Fruit fly (Drosophila melanogaster) whole organism, wandering third instar larva: ENCODE data around the gene mei-41.
A peak's percentile ranks its signal among the peaks of the same experiment; 100 is the strongest.

Experiments
- Abd-B ChIP-seq: fragments of >200 bp; optimal IDR thresholded peaks from 2 replicates; lab custom pipeline; 2017; ENCODE audit warnings: missing biosample characterization, missing genetic modification characterization
- CG32264 ChIP-seq: fragments of 200-800 bp; sonication (Bioruptor generic); optimal IDR thresholded peaks from 2 replicates; lab custom pipeline; 2016; ENCODE audit warnings: missing biosample characterization, missing genetic modification characterization
- CG9705 ChIP-seq: fragments of 200-800 bp; sonication (Bioruptor generic); optimal IDR thresholded peaks from 2 replicates; lab custom pipeline; 2018; ENCODE audit warnings: missing biosample characterization, mild to moderate bottlenecking, missing genetic modification characterization
- CrebA ChIP-seq: fragments of 200-800 bp; sonication (Bioruptor generic); optimal IDR thresholded peaks from 2 replicates; lab custom pipeline; 2016; ENCODE audit warnings: missing biosample characterization, mild to moderate bottlenecking, missing genetic modification characterization, borderline replicate concordance
- Dfd ChIP-seq: fragments of >200 bp; optimal IDR thresholded peaks from 2 replicates; lab custom pipeline; 2017; ENCODE audit warnings: missing biosample characterization, missing genetic modification characterization
- Dif ChIP-seq: fragments of 200-275, 200-300 bp; sonication (Bioruptor generic); optimal IDR thresholded peaks from 2 replicates; lab custom pipeline; 2018; ENCODE audit warnings: missing biosample characterization, missing genetic modification characterization; ENCODE audit not compliant: partially characterized antibody
- GATAd ChIP-seq: sonication (Bioruptor generic); optimal IDR thresholded peaks from 2 replicates; lab custom pipeline; 2016; ENCODE audit warnings: missing biosample characterization, missing genetic modification characterization
- HLH106 ChIP-seq: fragments of 200-800 bp; optimal IDR thresholded peaks from 3 replicates; lab custom pipeline; 2019; ENCODE audit warnings: missing biosample characterization, mild to moderate bottlenecking, missing genetic modification characterization, moderate library complexity
- Hnf4 ChIP-seq: fragments of 200-800 bp; sonication (Bioruptor generic); optimal IDR thresholded peaks from 2 replicates; lab custom pipeline; 2016; ENCODE audit warnings: missing biosample characterization, mild to moderate bottlenecking, missing genetic modification characterization
- Hr78 ChIP-seq: fragments of >200 bp; optimal IDR thresholded peaks from 2 replicates; lab custom pipeline; 2017; ENCODE audit warnings: missing biosample characterization, missing genetic modification characterization
- Hr83 ChIP-seq: fragments of 200-300 bp; sonication (Bioruptor generic); optimal IDR thresholded peaks from 2 replicates; lab custom pipeline; 2016; ENCODE audit warnings: missing biosample characterization, mild to moderate bottlenecking, missing genetic modification characterization, moderate library complexity; ENCODE audit not compliant: poor library complexity, severe bottlenecking
- Jra ChIP-seq: sonication (Bioruptor generic); optimal IDR thresholded peaks from 2 replicates; lab custom pipeline; 2016; ENCODE audit warnings: missing biosample characterization, missing genetic modification characterization
- Mio ChIP-seq: sonication (Bioruptor generic); optimal IDR thresholded peaks from 2 replicates; lab custom pipeline; 2016; ENCODE audit warnings: missing biosample characterization, missing genetic modification characterization
- Myc ChIP-seq: fragments of >200 bp; optimal IDR thresholded peaks from 2 replicates; lab custom pipeline; 2017
- N ChIP-seq: fragments of >200 bp; optimal IDR thresholded peaks from 2 replicates; lab custom pipeline; 2018; ENCODE audit warnings: missing biosample characterization, missing external identifiers, missing genetic modification characterization
- OdsH ChIP-seq: fragments of 200-800 bp; sonication (Bioruptor generic); optimal IDR thresholded peaks from 2 replicates; lab custom pipeline; 2016; ENCODE audit warnings: missing biosample characterization, mild to moderate bottlenecking, missing genetic modification characterization
- Rel ChIP-seq, 2 experiments: fragments of 200-800 bp; sonication (Bioruptor generic) in 1 of 2; optimal IDR thresholded peaks; 2 replicates in 1 of 2; 3 replicates in 1 of 2; lab custom pipeline; 2016 to 2019; ENCODE audit warnings: mild to moderate bottlenecking in 2 of 2, missing biosample characterization in 2 of 2, missing genetic modification characterization in 2 of 2, moderate library complexity in 1 of 2
- Sp1 ChIP-seq: fragments of 200-800 bp; sonication (Bioruptor generic); optimal IDR thresholded peaks from 3 replicates; lab custom pipeline; 2019; ENCODE audit warnings: missing biosample characterization, mild to moderate bottlenecking, missing genetic modification characterization, moderate library complexity
- Vsx2 ChIP-seq: fragments of 200-300, 225-300 bp; sonication (Bioruptor generic); optimal IDR thresholded peaks from 2 replicates; lab custom pipeline; 2018; ENCODE audit warnings: missing biosample characterization, missing genetic modification characterization; ENCODE audit not compliant: partially characterized antibody
- br ChIP-seq: fragments of 200-800 bp; sonication (Bioruptor generic); optimal IDR thresholded peaks from 2 replicates; lab custom pipeline; 2016; ENCODE audit warnings: missing biosample characterization, missing genetic modification characterization
- brk ChIP-seq: fragments of 200-800 bp; sonication (Bioruptor generic); optimal IDR thresholded peaks from 2 replicates; lab custom pipeline; 2016; ENCODE audit warnings: missing biosample characterization, mild to moderate bottlenecking, missing genetic modification characterization
- dl ChIP-seq, 2 experiments: fragments of 175-275, 200-275 bp in 1 of 2; fragments of 200-275 bp in 1 of 2; sonication (Bioruptor generic); optimal IDR thresholded peaks; lab custom pipeline; 2018; ENCODE audit warnings: mild to moderate bottlenecking in 2 of 2, missing biosample characterization in 2 of 2, missing genetic modification characterization in 2 of 2, moderate library complexity in 2 of 2; ENCODE audit not compliant: partially characterized antibody in 2 of 2, insufficient read depth in 1 of 2
- dsf ChIP-seq: sonication (Bioruptor generic); optimal IDR thresholded peaks from 2 replicates; lab custom pipeline; 2016; ENCODE audit warnings: missing biosample characterization, missing genetic modification characterization, borderline replicate concordance
- foxo ChIP-seq, 2 experiments: fragments of 200-800 bp; sonication (Bioruptor generic); optimal IDR thresholded peaks; 2 replicates in 1 of 2; 3 replicates in 1 of 2; lab custom pipeline; 2016 to 2017; ENCODE audit warnings: missing biosample characterization in 2 of 2, missing genetic modification characterization in 2 of 2
- fru ChIP-seq: fragments of 200-800 bp; sonication (Bioruptor generic); optimal IDR thresholded peaks from 3 replicates; lab custom pipeline; 2016; ENCODE audit warnings: missing biosample characterization, mild to moderate bottlenecking, missing genetic modification characterization
- h ChIP-seq: fragments of 200-800 bp; sonication (Bioruptor generic); optimal IDR thresholded peaks from 3 replicates; lab custom pipeline; 2016; ENCODE audit warnings: missing biosample characterization, mild to moderate bottlenecking, missing genetic modification characterization
- lola ChIP-seq: fragments of >200 bp; optimal IDR thresholded peaks from 2 replicates; lab custom pipeline; 2017; ENCODE audit warnings: missing biosample characterization, missing genetic modification characterization
- psq ChIP-seq: fragments of 200-800 bp; sonication (Bioruptor generic); optimal IDR thresholded peaks from 3 replicates; lab custom pipeline; 2017; ENCODE audit warnings: missing biosample characterization, mild to moderate bottlenecking, missing genetic modification characterization, moderate library complexity
- rgr ChIP-seq: fragments of 200-800 bp; sonication (Bioruptor generic); optimal IDR thresholded peaks from 3 replicates; lab custom pipeline; 2016; ENCODE audit warnings: missing biosample characterization, mild to moderate bottlenecking, missing genetic modification characterization
- sage ChIP-seq: fragments of 200-800 bp; sonication (Bioruptor generic); optimal IDR thresholded peaks from 2 replicates; lab custom pipeline; 2016; ENCODE audit warnings: missing biosample characterization, mild to moderate bottlenecking, missing genetic modification characterization
- sv ChIP-seq: fragments of 200-800 bp; sonication (Bioruptor generic); optimal IDR thresholded peaks from 3 replicates; lab custom pipeline; 2016; ENCODE audit warnings: missing biosample characterization, missing genetic modification characterization
- tai ChIP-seq: sonication (Bioruptor generic); optimal IDR thresholded peaks from 2 replicates; lab custom pipeline; 2016; ENCODE audit warnings: missing biosample characterization, missing genetic modification characterization
- usp ChIP-seq: fragments of >200 bp; optimal IDR thresholded peaks from 2 replicates; lab custom pipeline; 2017; ENCODE audit warnings: missing biosample characterization, missing genetic modification characterization

Gene mei-41

DNA sequence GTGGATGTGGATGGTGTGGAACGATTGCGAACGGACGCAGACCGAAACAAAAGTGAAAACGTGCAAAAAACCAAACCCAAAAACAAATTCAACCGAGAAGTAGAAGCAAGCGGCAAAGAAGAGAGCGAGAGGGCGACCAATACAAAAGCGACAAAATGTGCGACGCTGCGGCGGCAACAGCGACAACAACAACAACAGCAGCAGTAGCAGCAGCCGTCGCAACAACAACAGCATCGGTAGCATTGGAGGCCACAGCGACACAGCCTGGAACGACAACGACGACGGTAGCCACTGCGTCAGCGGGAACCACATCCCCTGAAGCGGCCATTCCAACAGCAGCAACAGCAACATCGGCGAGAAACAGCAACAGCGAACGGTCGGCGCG is 31.6 kb downstream of the mei-41 start:
- TF ChIP-seq Myc (lab: Kevin White, UChicago) (no peak), CG9705 (GFP tag; lab: Kevin White, UChicago) (no peak), lola (GFP tag; lab: Kevin White, UChicago) (no peak), psq (GFP tag; lab: Kevin White, UChicago) (peak; percentile 65), dl (GFP tag; optimal IDR thresholded peaks at IDR 0.05; lab: Kevin White, UChicago; ENCODE audit: insufficient read depth in 1 of 2, partially characterized antibody in 2 of 2) (no peak), Vsx2 (GFP tag; lab: Kevin White, UChicago) (no peak), dsf (GFP tag; lab: Kevin White, UChicago) (no peak)

DNA sequence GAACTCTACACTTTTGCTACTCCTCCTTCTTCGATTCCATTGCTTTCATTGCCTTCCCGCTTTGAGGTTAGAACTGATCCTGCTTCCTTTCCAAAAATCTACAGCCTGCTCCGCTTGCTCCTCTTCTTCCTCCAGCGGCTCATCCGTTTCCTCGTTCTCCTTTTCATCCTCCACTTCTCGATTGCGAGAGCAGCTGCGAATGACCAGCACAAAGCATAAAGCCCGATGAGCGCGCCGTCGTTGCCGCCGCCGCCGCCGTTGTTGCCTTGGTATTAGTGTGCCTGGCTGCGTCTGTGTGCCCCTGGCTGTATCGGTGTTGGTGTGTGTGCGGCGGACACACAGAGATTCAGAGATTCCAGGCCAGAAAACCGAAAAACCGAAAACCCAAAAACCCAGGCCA is 32.8 kb downstream of the mei-41 start:
- no peak for TF ChIP-seq sv (GFP tag; lab: Kevin White, UChicago)
- no peak for TF ChIP-seq Abd-B
- no peak for TF ChIP-seq OdsH (GFP tag; lab: Kevin White, UChicago)
- TF ChIP-seq fru, result no peak
- TF ChIP-seq h (GFP tag; lab: Kevin White, UChicago), result peak; percentile 3
- peak; percentile 98 for TF ChIP-seq psq (GFP tag; lab: Kevin White, UChicago)
- no peak for TF ChIP-seq lola (GFP tag; lab: Kevin White, UChicago)
- peak; percentile 1 for TF ChIP-seq N (GFP tag; lab: Kevin White, UChicago)
- TF ChIP-seq Dfd (GFP tag; lab: Kevin White, UChicago), result no peak

DNA sequence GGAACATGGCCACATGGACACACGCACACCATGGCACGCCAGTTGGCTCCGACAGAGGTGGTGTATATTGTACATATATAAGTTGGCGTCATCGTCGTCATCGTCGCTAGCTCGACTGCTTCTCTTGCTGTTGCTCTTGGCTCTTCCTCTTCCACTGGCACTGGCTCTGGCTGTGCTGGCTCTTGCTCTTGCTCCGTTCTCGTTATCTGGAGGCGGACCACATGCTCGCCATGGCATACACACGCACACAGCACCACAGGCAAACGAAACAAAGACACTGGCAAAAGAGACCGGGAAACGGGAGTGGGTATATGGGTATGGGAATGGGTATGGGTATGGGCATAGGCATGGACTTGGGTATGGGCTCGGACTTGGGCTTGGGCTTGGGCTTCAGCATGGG is 33.6 kb downstream of the mei-41 start:
- TF ChIP-seq CG9705 (GFP tag; lab: Kevin White, UChicago), result no peak
- no peak for TF ChIP-seq Dfd (GFP tag; lab: Kevin White, UChicago)
- no peak for TF ChIP-seq brk (GFP tag; lab: Kevin White, UChicago)
- TF ChIP-seq Hr78 (GFP tag; lab: Kevin White, UChicago), result no peak
- TF ChIP-seq Mio (GFP tag; lab: Kevin White, UChicago), result no peak
- no peak for TF ChIP-seq usp (GFP tag; lab: Kevin White, UChicago)
- TF ChIP-seq br (GFP tag; lab: Kevin White, UChicago), result no peak
- peak; percentile 80 for TF ChIP-seq Dif (GFP tag; lab: Kevin White, UChicago)
- TF ChIP-seq CG32264 (GFP tag; lab: Kevin White, UChicago), result no peak
- TF ChIP-seq rgr, result no peak
- TF ChIP-seq Hr83 (GFP tag; lab: Kevin White, UChicago), result peak; percentile 70
- TF ChIP-seq h (GFP tag; lab: Kevin White, UChicago), result peak; percentile 21
- no peak for TF ChIP-seq psq (GFP tag; lab: Kevin White, UChicago)
- TF ChIP-seq fru, result no peak
- peak; percentile 48 for TF ChIP-seq Jra (GFP tag; lab: Kevin White, UChicago)
- TF ChIP-seq Hnf4 (GFP tag; lab: Kevin White, UChicago), result no peak
- no peak for TF ChIP-seq lola (GFP tag; lab: Kevin White, UChicago)
- peak; percentile 44 for TF ChIP-seq Rel (GFP tag; optimal IDR thresholded peaks at IDR 0.05; lab: Kevin White, UChicago)
- TF ChIP-seq Rel (tag; optimal IDR thresholded peaks at IDR 0.05; lab: Kevin White, UChicago), result no peak
- TF ChIP-seq sv (GFP tag; lab: Kevin White, UChicago), result no peak
- no peak for TF ChIP-seq GATAd (GFP tag; lab: Kevin White, UChicago)
- no peak for TF ChIP-seq sage
- peak in 1 of 2 experiments; percentile 7 for TF ChIP-seq foxo (GFP tag; optimal IDR thresholded peaks at IDR 0.05; lab: Kevin White, UChicago)
- no peak for TF ChIP-seq dsf (GFP tag; lab: Kevin White, UChicago)
- peak; percentile 54 to 83 for TF ChIP-seq dl (GFP tag; optimal IDR thresholded peaks at IDR 0.05; lab: Kevin White, UChicago; ENCODE audit: insufficient read depth in 1 of 2, partially characterized antibody in 2 of 2)
- TF ChIP-seq N (GFP tag; lab: Kevin White, UChicago), result no peak
- TF ChIP-seq, all 38 proteins: peak for 7

DNA sequence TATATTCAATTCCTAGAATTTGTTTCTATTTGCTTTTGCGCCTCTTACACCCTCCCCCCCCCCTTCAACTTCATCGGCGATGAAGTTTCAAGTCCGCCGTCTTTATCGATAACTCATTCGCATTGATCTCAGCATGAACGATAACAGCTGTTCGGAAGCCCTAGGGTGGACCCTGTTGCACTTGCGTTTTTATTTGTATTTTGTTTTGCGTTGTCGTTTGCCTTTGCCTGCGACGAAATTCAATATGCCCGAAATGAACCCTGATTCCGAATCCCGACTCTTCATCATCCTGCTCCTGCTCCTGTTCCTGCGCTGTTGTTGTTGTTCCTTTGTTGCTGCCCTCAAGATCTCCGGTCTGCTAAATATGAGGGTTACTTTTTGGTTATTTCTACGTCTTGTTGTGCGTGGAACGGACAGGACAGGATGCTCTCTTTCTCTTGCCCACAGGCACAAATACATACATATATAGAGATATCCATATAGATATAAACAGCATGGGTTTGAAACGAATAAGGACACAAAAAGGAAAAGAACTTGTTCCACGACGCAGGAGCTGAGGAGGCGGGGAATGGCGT is 35.1 kb downstream of the mei-41 start:
- no peak for TF ChIP-seq dsf (GFP tag; lab: Kevin White, UChicago)
- no peak for TF ChIP-seq Abd-B
- TF ChIP-seq HLH106 (tag; lab: Kevin White, UChicago), result peak; percentile 46
- TF ChIP-seq tai (GFP tag; lab: Kevin White, UChicago), result no peak
- TF ChIP-seq Sp1 (GFP tag; lab: Kevin White, UChicago), result peak; percentile 20
- peak; percentile 37 for TF ChIP-seq fru
- no peak for TF ChIP-seq Hnf4 (GFP tag; lab: Kevin White, UChicago)
- no peak for TF ChIP-seq sage
- TF ChIP-seq CrebA (GFP tag; lab: Kevin White, UChicago), result no peak
- TF ChIP-seq psq (GFP tag; lab: Kevin White, UChicago), result peak; percentile 69
